Fruit fly (Drosophila melanogaster): Measurements from ENCODE around the gene toc.

Gene toc

dm6 chr2L:3148959-3149591, 4.5 kb upstream of the toc start (continued):
- TF ChIP-seq CG4424 (GFP tag; optimal IDR thresholded peaks at IDR 0.05) (peak; percentile 1), lilli (GFP tag; optimal IDR thresholded peaks at IDR 0.05) (no peak), fd3F (GFP tag; optimal IDR thresholded peaks at IDR 0.05) (no peak), CG4820 (GFP tag; optimal IDR thresholded peaks at IDR 0.05) (no peak), wdn (GFP tag; IDR thresholded peaks at IDR 0.05) (no peak), cwo (GFP tag; optimal IDR thresholded peaks at IDR 0.05) (no peak), hkb (optimal IDR thresholded peaks at IDR 0.05) (no peak), hkb (GFP tag; IDR thresholded peaks at IDR 0.05) (0 out of 2 replicates have a peak, but pooled peaks have one; percentile 30), Asciz (GFP tag; optimal IDR thresholded peaks at IDR 0.05) (peak; percentile 7), CG15269 (tag; optimal IDR thresholded peaks at IDR 0.05) (no peak), Med (GFP tag) (peak; percentile 69), zf30C (GFP tag; optimal IDR thresholded peaks at IDR 0.05) (peak; percentile 33), ac (GFP tag; optimal IDR thresholded peaks at IDR 0.05) (no peak), nau (GFP tag; optimal IDR thresholded peaks at IDR 0.05) (no peak), CG7987 (GFP tag; optimal IDR thresholded peaks at IDR 0.05) (no peak), hb (GFP tag; IDR thresholded peaks at IDR 0.05; ENCODE audit: partially characterized antibody) (no peak), fd96Cb (tag; optimal IDR thresholded peaks at IDR 0.05) (peak; percentile 18), TFAM (GFP tag; optimal IDR thresholded peaks at IDR 0.05) (no peak), CG12299 (tag; optimal IDR thresholded peaks at IDR 0.05) (no peak), Taf1 (GFP tag; IDR thresholded peaks at IDR 0.05) (no peak), gcm (GFP tag; optimal IDR thresholded peaks at IDR 0.05) (peak; percentile 42), Doc3 (GFP tag; IDR thresholded peaks at IDR 0.05; ENCODE audit: partially characterized antibody) (no peak), CG4360 (GFP tag; IDR thresholded peaks at IDR 0.05) (peak; percentile 84), Xrp1 (GFP tag; IDR thresholded peaks at IDR 0.05) (peak; percentile 42; the same call in 1 of the 2 replicates), fd102C (GFP tag; optimal IDR thresholded peaks at IDR 0.05) (no peak), bsh (GFP tag; optimal IDR thresholded peaks at IDR 0.05) (peak in 1 of 2 experiments; percentile 0), gce (GFP tag; IDR thresholded peaks at IDR 0.05) (no peak), Drgx (GFP tag; IDR thresholded peaks at IDR 0.05) (peak; percentile 39; the same call in 1 of the 2 replicates), sens-2 (GFP tag; IDR thresholded peaks at IDR 0.05) (no peak), Blimp-1 (GFP tag; optimal IDR thresholded peaks at IDR 0.05) (no peak), Xbp1 (GFP tag; optimal IDR thresholded peaks at IDR 0.05) (peak; percentile 6), CG34422 (GFP tag; IDR thresholded peaks at IDR 0.05) (no peak)

- TF ChIP-seq slbo (GFP tag; IDR thresholded peaks at IDR 0.05) (no peak), gt (GFP tag; IDR thresholded peaks at IDR 0.05) (no peak), eve (GFP tag; optimal IDR thresholded peaks at IDR 0.05) (peak in 1 of 2 experiments; percentile 82), cwo (GFP tag; optimal IDR thresholded peaks at IDR 0.05) (no peak), CG7839 (tag; optimal IDR thresholded peaks at IDR 0.05) (no peak), CG13894 (tag; optimal IDR thresholded peaks at IDR 0.05) (no peak), Scr (GFP tag; IDR thresholded peaks at IDR 0.05; ENCODE audit: partially characterized antibody) (no peak), NFAT (GFP tag; IDR thresholded peaks at IDR 0.05) (no peak), Usf (GFP tag; optimal IDR thresholded peaks at IDR 0.05) (no peak), vvl (GFP tag; IDR thresholded peaks at IDR 0.05) (0 out of 2 replicates have a peak, but pooled peaks have one; percentile 1), Dad (GFP tag; optimal IDR thresholded peaks at IDR 0.05) (no peak)
These were observed 1.3 kb upstream of the toc start for dm6 chr2L:3145897-3146296.
